Fruit fly (Drosophila melanogaster) whole organism, embryonic: ENCODE results near the gene Pdfr.

Experiments used
- Awh ChIP-seq: fragments of 200-800 bp; sonication (Bioruptor generic); IDR thresholded peaks from 2 replicates; pipeline ENCODE4, ENCODE4 v1.3.6; 2022; ENCODE audit warnings: missing biosample characterization, missing genetic modification characterization
- BEAF-32 ChIP-seq: fragments of 200-800 bp; sonication (Bioruptor generic); optimal IDR thresholded peaks from 3 replicates; lab custom pipeline; 2017; ENCODE audit warnings: missing biosample characterization, missing genetic modification characterization, mild to moderate bottlenecking, moderate library complexity, missing genetic modification reagents
- CG11093 ChIP-seq: fragments of 200-800 bp; sonication (Bioruptor generic); IDR thresholded peaks from 3 replicates; pipeline ENCODE4 v1.3.6; 2022; ENCODE audit warnings: missing biosample characterization, missing genetic modification characterization
- CG11247 ChIP-seq: fragments of 200-800 bp; sonication (Bioruptor generic); IDR thresholded peaks from 2 replicates; pipeline ENCODE4 v1.3.6; 2022; ENCODE audit warnings: missing biosample characterization, missing genetic modification characterization
- CG12391 ChIP-seq: fragments of 200-800 bp; sonication (Bioruptor generic); optimal IDR thresholded peaks from 3 replicates; lab custom pipeline; 2018; ENCODE audit warnings: missing biosample characterization, mild to moderate bottlenecking, missing genetic modification characterization, moderate library complexity
- CG13894 ChIP-seq: fragments of 200-800 bp; sonication (Bioruptor generic); optimal IDR thresholded peaks from 3 replicates; lab custom pipeline; 2018; ENCODE audit warnings: missing biosample characterization, mild to moderate bottlenecking, missing genetic modification characterization, moderate library complexity
- CG1602 ChIP-seq: fragments of 200-800 bp; sonication (Bioruptor generic); optimal IDR thresholded peaks from 3 replicates; lab custom pipeline; 2016; ENCODE audit warnings: missing biosample characterization, missing genetic modification characterization
- CG17328 ChIP-seq: fragments of 200-800 bp; sonication (Bioruptor generic); IDR thresholded peaks from 2 replicates; pipeline ENCODE4 v1.3.6; 2022; ENCODE audit warnings: missing biosample characterization, missing genetic modification characterization
- CG17359 ChIP-seq: fragments of 200-800 bp; sonication (Bioruptor generic); optimal IDR thresholded peaks from 3 replicates; lab custom pipeline; 2018; ENCODE audit warnings: missing biosample characterization, mild to moderate bottlenecking, missing genetic modification characterization, moderate library complexity
- CG17568 ChIP-seq: fragments of 200-800 bp; sonication (Bioruptor generic); optimal IDR thresholded peaks from 2 replicates; lab custom pipeline; 2018; ENCODE audit warnings: missing biosample characterization, mild to moderate bottlenecking, missing genetic modification characterization, moderate library complexity
- CG17802 ChIP-seq: fragments of 200-800 bp; sonication (Bioruptor generic); optimal IDR thresholded peaks from 2 replicates; lab custom pipeline; 2018; ENCODE audit warnings: missing biosample characterization, mild to moderate bottlenecking, missing genetic modification characterization, moderate library complexity
- CG17829 ChIP-seq: fragments of 200-800 bp; optimal IDR thresholded peaks from 2 replicates; lab custom pipeline; 2019; ENCODE audit warnings: missing biosample characterization, mild to moderate bottlenecking, missing genetic modification characterization, moderate library complexity
- CG18262 ChIP-seq: fragments of 200-800 bp; optimal IDR thresholded peaks from 3 replicates; lab custom pipeline; 2019; ENCODE audit warnings: missing biosample characterization, mild to moderate bottlenecking, missing genetic modification characterization, moderate library complexity
- CG18476 ChIP-seq: fragments of 200-800 bp; sonication (Bioruptor generic); optimal IDR thresholded peaks from 2 replicates; lab custom pipeline; 2016; ENCODE audit warnings: missing biosample characterization, mild to moderate bottlenecking, missing genetic modification characterization
- CG32772 ChIP-seq: fragments of 200-800 bp; sonication (Bioruptor generic); IDR thresholded peaks from 2 replicates; pipeline ENCODE4 v1.3.6; 2022; ENCODE audit warnings: missing biosample characterization, missing genetic modification characterization
- CG4820 ChIP-seq: fragments of 200-800 bp; sonication (Bioruptor generic); optimal IDR thresholded peaks from 3 replicates; lab custom pipeline; 2016; ENCODE audit warnings: missing biosample characterization, missing genetic modification characterization
- CG7963 ChIP-seq: fragments of 200-800 bp; sonication (Bioruptor generic); IDR thresholded peaks from 3 replicates; pipeline ENCODE4 v1.3.6; 2022; ENCODE audit warnings: missing biosample characterization, missing genetic modification characterization; ENCODE audit not compliant: partially characterized antibody
- Deaf1 ChIP-seq: fragments of 200-800 bp; optimal IDR thresholded peaks from 3 replicates; lab custom pipeline; 2019; ENCODE audit warnings: missing biosample characterization, mild to moderate bottlenecking, missing genetic modification characterization, moderate library complexity
- Dp ChIP-seq: fragments of 200-800 bp; sonication (Bioruptor generic); optimal IDR thresholded peaks from 2 replicates; lab custom pipeline; 2018; ENCODE audit warnings: missing biosample characterization, mild to moderate bottlenecking, missing genetic modification characterization, moderate library complexity
- Gug ChIP-seq: fragments of 200-800 bp; sonication (Bioruptor generic); IDR thresholded peaks from 4 replicates; pipeline ENCODE4 v1.3.6; 2022; ENCODE audit warnings: missing biosample characterization, missing genetic modification characterization
- HLH4C ChIP-seq: fragments of 200-800 bp; sonication (Bioruptor generic); IDR thresholded peaks from 3 replicates; pipeline ENCODE4 v1.3.6; 2022; ENCODE audit warnings: missing biosample characterization, missing genetic modification characterization; ENCODE audit not compliant: partially characterized antibody
- HmgD ChIP-seq: fragments of 200-800 bp; sonication (Bioruptor generic); optimal IDR thresholded peaks from 3 replicates; lab custom pipeline; 2016; ENCODE audit warnings: missing biosample characterization, missing genetic modification characterization
- Mrtf ChIP-seq: fragments of 200-800 bp; sonication (Bioruptor generic); IDR thresholded peaks from 3 replicates; pipeline ENCODE4 v1.3.6; 2022; ENCODE audit warnings: missing biosample characterization, missing genetic modification characterization
- Nf-YB ChIP-seq: fragments of 200-800 bp; sonication (Bioruptor generic); optimal IDR thresholded peaks from 3 replicates; lab custom pipeline; 2019; ENCODE audit warnings: missing biosample characterization, mild to moderate bottlenecking, missing genetic modification characterization, moderate library complexity
- Poxn ChIP-seq: fragments of 200-800 bp; sonication (Bioruptor generic); IDR thresholded peaks from 2 replicates; pipeline ENCODE4 v1.3.6; 2022; ENCODE audit warnings: missing biosample characterization, missing genetic modification characterization
- Ravus ChIP-seq: fragments of 200-800 bp; sonication (Bioruptor generic); IDR thresholded peaks from 2 replicates; pipeline ENCODE4 v1.3.6; 2022; ENCODE audit warnings: missing biosample characterization, missing genetic modification characterization
- Stat92E ChIP-seq, 3 experiments: fragments of >200 bp in 2 of 3; fragments of 200-800 bp in 1 of 3; sonication (Bioruptor generic) in 1 of 3; optimal IDR thresholded peaks; 2 replicates each; lab custom pipeline; 2017 to 2019; ENCODE audit warnings: missing biosample characterization in 3 of 3, missing genetic modification characterization in 3 of 3, mild to moderate bottlenecking in 1 of 3, moderate library complexity in 1 of 3
- Xrp1 ChIP-seq: fragments of 200-800 bp; sonication (Bioruptor generic); IDR thresholded peaks from 2 replicates; pipeline ENCODE4 v1.3.6; 2022; ENCODE audit warnings: missing biosample characterization, missing genetic modification characterization
- ara ChIP-seq: fragments of 200-800 bp; sonication (Bioruptor generic); IDR thresholded peaks from 2 replicates; pipeline ENCODE4 v1.3.6; 2022; ENCODE audit warnings: missing biosample characterization, missing genetic modification characterization
- br ChIP-seq: fragments of >200 bp; optimal IDR thresholded peaks from 2 replicates; lab custom pipeline; 2017
- cas ChIP-seq: fragments of 200-800 bp; sonication (Bioruptor generic); IDR thresholded peaks from 2 replicates; pipeline ENCODE4 v1.3.6; 2022; ENCODE audit warnings: missing biosample characterization, missing genetic modification characterization
- caup ChIP-seq: fragments of 200-800 bp; sonication (Bioruptor generic); optimal IDR thresholded peaks from 3 replicates; lab custom pipeline; 2017; ENCODE audit warnings: missing biosample characterization, mild to moderate bottlenecking, missing genetic modification characterization, moderate library complexity; ENCODE audit not compliant: severe bottlenecking
- cg ChIP-seq: fragments of 200-800 bp; sonication (Bioruptor generic); optimal IDR thresholded peaks from 3 replicates; lab custom pipeline; 2019; ENCODE audit warnings: missing biosample characterization, mild to moderate bottlenecking, missing genetic modification characterization, moderate library complexity
- chif ChIP-seq, 2 experiments: fragments of 200-800 bp; sonication (Bioruptor generic); optimal IDR thresholded peaks; 3 replicates each; lab custom pipeline; 2016; ENCODE audit warnings: missing biosample characterization in 2 of 2, missing genetic modification characterization in 2 of 2
- dysf ChIP-seq: fragments of 200-800 bp; sonication (Bioruptor generic); IDR thresholded peaks from 3 replicates; pipeline ENCODE4 v1.3.6; 2022; ENCODE audit warnings: missing biosample characterization, missing genetic modification characterization
- esg ChIP-seq: fragments of 200-800 bp; sonication (Bioruptor generic); conservative IDR thresholded peaks from 2 replicates; pipeline ENCODE4 v1.3.6; 2022; ENCODE audit warnings: missing biosample characterization, missing genetic modification characterization
- fd96Cb ChIP-seq: fragments of 200-800 bp; sonication (Bioruptor generic); optimal IDR thresholded peaks from 2 replicates; lab custom pipeline; 2018; ENCODE audit warnings: missing biosample characterization, mild to moderate bottlenecking, missing genetic modification characterization, moderate library complexity
- ftz-f1 ChIP-seq: fragments of 200-800 bp; sonication (Bioruptor generic); optimal IDR thresholded peaks from 2 replicates; lab custom pipeline; 2016; ENCODE audit warnings: missing biosample characterization, missing genetic modification characterization
- jigr1 ChIP-seq: fragments of 200-800 bp; sonication (Bioruptor generic); IDR thresholded peaks from 3 replicates; pipeline ENCODE4 v1.3.6; 2022; ENCODE audit warnings: missing biosample characterization, missing genetic modification characterization
- kay ChIP-seq: fragments of 200-800 bp; sonication (Bioruptor generic); optimal IDR thresholded peaks from 2 replicates; lab custom pipeline; 2016; ENCODE audit warnings: missing biosample characterization, missing genetic modification characterization
- lab ChIP-seq: fragments of 200-800 bp; sonication (Bioruptor generic); optimal IDR thresholded peaks from 3 replicates; lab custom pipeline; 2017; ENCODE audit warnings: missing biosample characterization, missing genetic modification characterization, mild to moderate bottlenecking, moderate library complexity, missing genetic modification reagents
- nau ChIP-seq: fragments of 200-800 bp; sonication (Bioruptor generic); optimal IDR thresholded peaks from 3 replicates; lab custom pipeline; 2017; ENCODE audit warnings: missing biosample characterization, mild to moderate bottlenecking, missing genetic modification characterization, missing genetic modification reagents
- otp ChIP-seq: fragments of 200-800 bp; sonication (Bioruptor generic); IDR thresholded peaks from 3 replicates; pipeline ENCODE4, ENCODE4 v1.3.6; 2022; ENCODE audit warnings: missing biosample characterization, missing genetic modification characterization
- pfk ChIP-seq: fragments of 200-800 bp; sonication (Bioruptor generic); optimal IDR thresholded peaks from 2 replicates; lab custom pipeline; 2018; ENCODE audit warnings: missing biosample characterization, mild to moderate bottlenecking, missing genetic modification characterization, moderate library complexity
- pum ChIP-seq: fragments of 200-800 bp; sonication (Bioruptor generic); optimal IDR thresholded peaks from 2 replicates; lab custom pipeline; 2016; ENCODE audit warnings: missing biosample characterization, missing genetic modification characterization
- repo ChIP-seq: fragments of 200-800 bp; sonication (Bioruptor generic); optimal IDR thresholded peaks from 2 replicates; lab custom pipeline; 2016; ENCODE audit warnings: missing biosample characterization, missing genetic modification characterization
- seq ChIP-seq: fragments of 200-800 bp; sonication (Bioruptor generic); IDR thresholded peaks from 2 replicates; pipeline ENCODE4 v1.3.6; 2022; ENCODE audit warnings: missing biosample characterization, missing genetic modification characterization
- slou ChIP-seq: fragments of 200-800 bp; sonication (Bioruptor generic); optimal IDR thresholded peaks from 3 replicates; lab custom pipeline; 2016; ENCODE audit warnings: missing biosample characterization, missing genetic modification characterization
- ssp ChIP-seq: fragments of 200-800 bp; sonication (Bioruptor generic); IDR thresholded peaks from 2 replicates; pipeline ENCODE4 v1.3.6; 2022; ENCODE audit warnings: missing biosample characterization, missing genetic modification characterization
- tap ChIP-seq: fragments of 200-800 bp; optimal IDR thresholded peaks from 3 replicates; lab custom pipeline; 2019; ENCODE audit warnings: missing biosample characterization, mild to moderate bottlenecking, missing genetic modification characterization, moderate library complexity
- z ChIP-seq: fragments of 200-800 bp; sonication (Bioruptor generic); IDR thresholded peaks from 3 replicates; pipeline ENCODE4 v1.3.6; 2022; ENCODE audit warnings: missing biosample characterization, missing genetic modification characterization

Pdfr gene

DNA sequence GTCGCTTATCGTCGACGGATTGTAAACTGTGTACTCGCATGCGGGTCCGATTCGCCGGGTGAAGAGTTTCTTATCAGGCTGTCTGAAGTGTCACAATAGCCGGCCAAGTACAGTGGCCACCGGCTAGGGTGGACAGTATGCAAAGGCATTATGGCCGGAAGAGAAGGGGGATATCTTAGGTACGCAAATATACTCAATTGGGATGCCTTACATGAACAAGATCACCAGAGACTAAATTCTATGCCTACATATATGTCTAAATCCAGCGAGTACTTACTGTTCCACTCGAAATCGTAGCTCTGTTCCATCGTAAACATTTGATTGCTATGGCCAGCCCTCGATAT, 41.7 kb downstream of the Pdfr start (continued):
- TF ChIP-seq otp (GFP tag; lab: Robert Waterston, UW) (peak; percentile 94), cg (GFP tag; lab: Kevin White, UChicago) (no peak), lab (peak; percentile 97), CG17328 (GFP tag; lab: Robert Waterston, UW) (peak; percentile 90), fd96Cb (peak; percentile 85), CG17359 (peak; percentile 92), Gug (GFP tag; lab: Robert Waterston, UW) (peak; percentile 96), Deaf1 (tag; lab: Kevin White, UChicago) (peak; percentile 69), CG13894 (tag; lab: Kevin White, UChicago) (peak; percentile 83), Nf-YB (GFP tag; lab: Kevin White, UChicago) (peak; percentile 56), Poxn (GFP tag; lab: Robert Waterston, UW) (peak; percentile 88), CG12391 (peak; percentile 83), CG17802 (peak; percentile 53), z (GFP tag; lab: Robert Waterston, UW) (peak; percentile 52; the same call in 1 of the 3 replicates), CG4820 (GFP tag; lab: Kevin White, UChicago) (peak; percentile 88), caup (peak; percentile 93), Dp (GFP tag; lab: Kevin White, UChicago) (no peak), CG7963 (GFP tag; lab: Robert Waterston, UW) (no peak), CG32772 (GFP tag; lab: Robert Waterston, UW) (peak; percentile 93), HLH4C (GFP tag; lab: Robert Waterston, UW) (no peak), Ravus (GFP tag; lab: Robert Waterston, UW) (peak; percentile 82), HmgD (GFP tag; lab: Kevin White, UChicago) (peak; percentile 74), jigr1 (peak; percentile 90), slou (GFP tag; lab: Kevin White, UChicago) (peak; percentile 79), Mrtf (peak; percentile 93), kay (GFP tag; lab: Kevin White, UChicago) (peak; percentile 85), CG11093 (peak; percentile 93), ara (GFP tag; lab: Robert Waterston, UW) (peak; percentile 92), CG18262 (tag; lab: Kevin White, UChicago) (peak; percentile 75), seq (peak; percentile 91), dysf (GFP tag; lab: Robert Waterston, UW) (peak; percentile 97), pfk (no peak), BEAF-32 (GFP tag; lab: Kevin White, UChicago) (no peak), chif (GFP tag; optimal IDR thresholded peaks at IDR 0.05; lab: Kevin White, UChicago) (peak; percentile 86 to 87), CG17568 (GFP tag; lab: Kevin White, UChicago) (no peak), CG11247 (GFP tag; lab: Robert Waterston, UW) (peak; percentile 95), br (lab: Kevin White, UChicago) (no peak), CG1602 (GFP tag; lab: Kevin White, UChicago) (peak; percentile 82), pum (peak; percentile 90), Awh (GFP tag; lab: Robert Waterston, UW) (peak; percentile 92), repo (GFP tag; lab: Kevin White, UChicago) (peak; percentile 92), tap (tag; lab: Kevin White, UChicago) (peak; percentile 86), Stat92E (GFP tag; optimal IDR thresholded peaks at IDR 0.05; lab: Kevin White, UChicago) (no peak), esg (GFP tag; lab: Robert Waterston, UW) (peak; percentile 93), Xrp1 (GFP tag; lab: Robert Waterston, UW) (peak; percentile 93), CG17829 (tag; lab: Kevin White, UChicago) (peak; percentile 82), nau (GFP tag; lab: Kevin White, UChicago) (no peak), cas (GFP tag; lab: Robert Waterston, UW) (peak; percentile 88), ssp (GFP tag; lab: Robert Waterston, UW) (peak; percentile 86), ftz-f1 (GFP tag; lab: Kevin White, UChicago) (peak; percentile 39), CG18476 (GFP tag; lab: Kevin White, UChicago) (peak; percentile 83)
